Fruit fly (Drosophila melanogaster) whole organism, prepupa: ENCODE measurements around the gene Rab5.
A peak's percentile ranks its signal among the peaks of the same experiment; 100 is the strongest.

Experiments
- Blimp-1 ChIP-seq: fragments of 200-800 bp; sonication (Bioruptor generic); optimal IDR thresholded peaks from 3 replicates; lab custom pipeline; 2017; ENCODE audit warnings: missing biosample characterization, missing genetic modification characterization, mild to moderate bottlenecking, moderate library complexity, missing genetic modification reagents
- CG10631 ChIP-seq: fragments of 200-800 bp; sonication (Bioruptor generic); optimal IDR thresholded peaks from 2 replicates; lab custom pipeline; 2016; ENCODE audit warnings: missing biosample characterization, missing genetic modification characterization
- CG10669 ChIP-seq: fragments of 200-800 bp; sonication (Bioruptor generic); optimal IDR thresholded peaks from 3 replicates; lab custom pipeline; 2018; ENCODE audit warnings: missing biosample characterization, mild to moderate bottlenecking, missing genetic modification characterization, moderate library complexity
- CG11294 ChIP-seq: fragments of 200-800 bp; sonication (Bioruptor generic); IDR thresholded peaks from 2 replicates; pipeline ENCODE4 v1.3.6; 2022; ENCODE audit warnings: missing biosample characterization, missing genetic modification characterization
- CG11762 ChIP-seq: fragments of 200-800 bp; sonication (Bioruptor generic); optimal IDR thresholded peaks from 3 replicates; lab custom pipeline; 2016; ENCODE audit warnings: missing biosample characterization, missing genetic modification characterization; ENCODE audit not compliant: insufficient read depth
- CG11902 ChIP-seq: fragments of 200-800 bp; sonication (Bioruptor generic); optimal IDR thresholded peaks from 3 replicates; lab custom pipeline; 2016; ENCODE audit warnings: missing biosample characterization, missing genetic modification characterization
- CG1621 ChIP-seq: fragments of 200-800 bp; sonication (Bioruptor generic); optimal IDR thresholded peaks from 3 replicates; lab custom pipeline; 2018; ENCODE audit warnings: missing biosample characterization, mild to moderate bottlenecking, missing genetic modification characterization
- CG16779 ChIP-seq: fragments of 200-800 bp; sonication (Bioruptor generic); optimal IDR thresholded peaks from 3 replicates; lab custom pipeline; 2017; ENCODE audit warnings: missing biosample characterization, mild to moderate bottlenecking, missing genetic modification characterization
- CG31627 ChIP-seq: fragments of 200-800 bp; sonication (Bioruptor generic); optimal IDR thresholded peaks from 3 replicates; lab custom pipeline; 2016; ENCODE audit warnings: missing biosample characterization, missing genetic modification characterization
- CG32006 ChIP-seq: fragments of 200-800 bp; sonication (Bioruptor generic); optimal IDR thresholded peaks from 3 replicates; lab custom pipeline; 2017; ENCODE audit warnings: missing biosample characterization, mild to moderate bottlenecking, missing genetic modification characterization
- CG34406 ChIP-seq: fragments of 200-800 bp; sonication (Bioruptor generic); optimal IDR thresholded peaks from 3 replicates; lab custom pipeline; 2016; ENCODE audit warnings: missing biosample characterization, missing genetic modification characterization
- CG4318 ChIP-seq: fragments of 200-800 bp; sonication (Bioruptor generic); optimal IDR thresholded peaks from 3 replicates; lab custom pipeline; 2017; ENCODE audit warnings: missing biosample characterization, mild to moderate bottlenecking, missing genetic modification characterization
- CG6163 ChIP-seq: fragments of 200-800 bp; sonication (Bioruptor generic); IDR thresholded peaks from 3 replicates; pipeline ENCODE4 v1.3.6; 2022; ENCODE audit warnings: missing biosample characterization, missing genetic modification characterization
- CG6276 ChIP-seq: fragments of 200-800 bp; sonication (Bioruptor generic); optimal IDR thresholded peaks from 2 replicates; lab custom pipeline; 2017; ENCODE audit warnings: missing biosample characterization, mild to moderate bottlenecking, missing genetic modification characterization
- CG6808 ChIP-seq: fragments of 200-800 bp; sonication (Bioruptor generic); optimal IDR thresholded peaks from 3 replicates; lab custom pipeline; 2017; ENCODE audit warnings: missing biosample characterization, missing genetic modification characterization, mild to moderate bottlenecking, moderate library complexity, missing genetic modification reagents
- CG6854 ChIP-seq: fragments of 200-800 bp; sonication (Bioruptor generic); optimal IDR thresholded peaks from 2 replicates; lab custom pipeline; 2017; ENCODE audit warnings: missing biosample characterization, mild to moderate bottlenecking, missing genetic modification characterization
- CG8632 ChIP-seq: fragments of 200-800 bp; sonication (Bioruptor generic); optimal IDR thresholded peaks from 3 replicates; lab custom pipeline; 2016; ENCODE audit warnings: missing biosample characterization, missing genetic modification characterization
- CG9139 ChIP-seq: fragments of 200-800 bp; sonication (Bioruptor generic); optimal IDR thresholded peaks from 3 replicates; lab custom pipeline; 2017; ENCODE audit warnings: missing biosample characterization, mild to moderate bottlenecking, missing genetic modification characterization
- Eip75B ChIP-seq: fragments of 200-800 bp; sonication (Bioruptor generic); optimal IDR thresholded peaks from 3 replicates; lab custom pipeline; 2016; ENCODE audit warnings: missing biosample characterization, missing genetic modification characterization
- Eip78C ChIP-seq: fragments of 200-800 bp; sonication (Bioruptor generic); peaks from one replicate; lab custom pipeline; 2016; ENCODE audit warnings: missing biosample characterization, missing genetic modification characterization
- Eip93F ChIP-seq: fragments of 200-800 bp; sonication (Bioruptor generic); optimal IDR thresholded peaks from 2 replicates; lab custom pipeline; 2016; ENCODE audit warnings: missing biosample characterization, mild to moderate bottlenecking, missing genetic modification characterization
- Ets21C ChIP-seq: fragments of 200-800 bp; sonication (Bioruptor generic); optimal IDR thresholded peaks from 3 replicates; lab custom pipeline; 2016; ENCODE audit warnings: missing biosample characterization, missing genetic modification characterization
- Ets96B ChIP-seq: fragments of 200-800 bp; optimal IDR thresholded peaks from 2 replicates; lab custom pipeline; 2019; ENCODE audit warnings: missing biosample characterization, mild to moderate bottlenecking, missing genetic modification characterization, moderate library complexity
- Hr38 ChIP-seq: sonication (Bioruptor generic); optimal IDR thresholded peaks from 2 replicates; lab custom pipeline; 2016; ENCODE audit warnings: missing biosample characterization, missing genetic modification characterization
- Hr39 ChIP-seq: fragments of 200-800 bp; sonication (Bioruptor generic); optimal IDR thresholded peaks from 2 replicates; lab custom pipeline; 2016; ENCODE audit warnings: missing biosample characterization, missing genetic modification characterization
- Lpt ChIP-seq: fragments of 200-800 bp; sonication (Bioruptor generic); optimal IDR thresholded peaks from 3 replicates; lab custom pipeline; 2016; ENCODE audit warnings: missing biosample characterization, missing genetic modification characterization
- Met ChIP-seq: fragments of 200-800 bp; sonication (Bioruptor generic); optimal IDR thresholded peaks from 3 replicates; lab custom pipeline; 2016; ENCODE audit warnings: missing biosample characterization, missing genetic modification characterization
- OdsH ChIP-seq: fragments of 200-800 bp; sonication (Bioruptor generic); optimal IDR thresholded peaks from 3 replicates; lab custom pipeline; 2016; ENCODE audit warnings: missing biosample characterization, missing genetic modification characterization
- Smox ChIP-seq: fragments of 200-800 bp; sonication (Bioruptor generic); optimal IDR thresholded peaks from 3 replicates; lab custom pipeline; 2016; ENCODE audit warnings: missing biosample characterization, missing genetic modification characterization
- Sox102F ChIP-seq: fragments of 200-800 bp; sonication (Bioruptor generic); optimal IDR thresholded peaks from 2 replicates; lab custom pipeline; 2016; ENCODE audit warnings: missing biosample characterization, mild to moderate bottlenecking, missing genetic modification characterization
- Sox14 ChIP-seq: fragments of 200-800 bp; sonication (Bioruptor generic); optimal IDR thresholded peaks from 3 replicates; lab custom pipeline; 2016; ENCODE audit warnings: missing biosample characterization, missing genetic modification characterization
- Sox15 ChIP-seq: fragments of 200-800 bp; sonication (Bioruptor generic); optimal IDR thresholded peaks from 3 replicates; lab custom pipeline; 2016; ENCODE audit warnings: missing biosample characterization, missing genetic modification characterization
- achi ChIP-seq: fragments of 200-800 bp; sonication (Bioruptor generic); optimal IDR thresholded peaks from 3 replicates; lab custom pipeline; 2016; ENCODE audit warnings: missing biosample characterization, missing genetic modification characterization
- acj6 ChIP-seq: fragments of 200-800 bp; sonication (Bioruptor generic); optimal IDR thresholded peaks from 3 replicates; lab custom pipeline; 2016; ENCODE audit warnings: missing biosample characterization, missing genetic modification characterization
- cyc ChIP-seq: fragments of 200-800 bp; sonication (Bioruptor generic); optimal IDR thresholded peaks from 3 replicates; lab custom pipeline; 2016; ENCODE audit warnings: missing biosample characterization, missing genetic modification characterization
- dsx ChIP-seq: fragments of 200-800 bp; optimal IDR thresholded peaks from 3 replicates; lab custom pipeline; 2019; ENCODE audit warnings: missing biosample characterization, mild to moderate bottlenecking, missing genetic modification characterization, moderate library complexity; ENCODE audit not compliant: poor library complexity, severe bottlenecking
- eg ChIP-seq: fragments of 200-800 bp; sonication (Bioruptor generic); IDR thresholded peaks from 3 replicates; pipeline ENCODE4 v1.3.6; 2022; ENCODE audit warnings: missing biosample characterization, missing genetic modification characterization
- fd59A ChIP-seq: fragments of 200-800 bp; sonication (Bioruptor generic); optimal IDR thresholded peaks from 2 replicates; lab custom pipeline; 2017; ENCODE audit warnings: missing biosample characterization, mild to moderate bottlenecking, missing genetic modification characterization, missing genetic modification reagents
- fd85E ChIP-seq: fragments of 200-800 bp; sonication (Bioruptor generic); optimal IDR thresholded peaks from 3 replicates; lab custom pipeline; 2016; ENCODE audit warnings: missing biosample characterization, missing genetic modification characterization
- fkh ChIP-seq: fragments of 200-800 bp; sonication (Bioruptor generic); optimal IDR thresholded peaks from 3 replicates; lab custom pipeline; 2017; ENCODE audit warnings: missing biosample characterization, mild to moderate bottlenecking, missing genetic modification characterization, moderate library complexity
- lz ChIP-seq: fragments of 200-800 bp; sonication (Bioruptor generic); optimal IDR thresholded peaks from 3 replicates; lab custom pipeline; 2016; ENCODE audit warnings: missing biosample characterization, missing genetic modification characterization
- net ChIP-seq: fragments of 200-800 bp; sonication (Bioruptor generic); optimal IDR thresholded peaks from 3 replicates; lab custom pipeline; 2016; ENCODE audit warnings: missing biosample characterization, missing genetic modification characterization
- pdm3 ChIP-seq: fragments of 200-800 bp; sonication (Bioruptor generic); optimal IDR thresholded peaks from 3 replicates; lab custom pipeline; 2016; ENCODE audit warnings: missing biosample characterization, missing genetic modification characterization
- salr ChIP-seq, 2 experiments: fragments of 200-800 bp; sonication (Bioruptor generic); optimal IDR thresholded peaks; 3 replicates each; lab custom pipeline; 2016 to 2018; ENCODE audit warnings: missing biosample characterization in 2 of 2, missing genetic modification characterization in 2 of 2, mild to moderate bottlenecking in 1 of 2
- spab ChIP-seq: fragments of 200-800 bp; sonication (Bioruptor generic); optimal IDR thresholded peaks from 2 replicates; lab custom pipeline; 2017; ENCODE audit warnings: missing biosample characterization, mild to moderate bottlenecking, missing genetic modification characterization, missing genetic modification reagents
- ss ChIP-seq, 2 experiments: fragments of 200-800 bp; sonication (Bioruptor generic); optimal IDR thresholded peaks; 2 replicates in 1 of 2; 3 replicates in 1 of 2; lab custom pipeline; 2017 to 2018; ENCODE audit warnings: mild to moderate bottlenecking in 2 of 2, missing biosample characterization in 2 of 2, missing genetic modification characterization in 2 of 2, moderate library complexity in 1 of 2
- svp ChIP-seq: fragments of 200-800 bp; sonication (Bioruptor generic); peaks from one replicate; lab custom pipeline; 2016; ENCODE audit warnings: missing biosample characterization, missing genetic modification characterization
- vri ChIP-seq: fragments of 200-800 bp; sonication (Bioruptor generic); optimal IDR thresholded peaks from 3 replicates; lab custom pipeline; 2016; ENCODE audit warnings: missing biosample characterization, mild to moderate bottlenecking, missing genetic modification characterization

Rab5 gene

dm6 chr2L:2363626-2364147 lies 1.4 kb downstream of the Rab5 start (continued):
- TF ChIP-seq CG4318 (GFP tag; lab: Kevin White, UChicago): peak; percentile 91
- TF ChIP-seq CG31627 (GFP tag; lab: Kevin White, UChicago): peak; percentile 86
- TF ChIP-seq Eip93F (GFP tag; lab: Kevin White, UChicago): peak; percentile 93
- peak; percentile 69 for TF ChIP-seq fd85E
- peak; percentile 93 for TF ChIP-seq Lpt
- peak; percentile 95 for TF ChIP-seq OdsH (GFP tag; lab: Kevin White, UChicago)
- peak; percentile 96 for TF ChIP-seq CG10669
- TF ChIP-seq net (GFP tag; lab: Kevin White, UChicago): peak; percentile 94
- peak; percentile 86 for TF ChIP-seq Blimp-1 (GFP tag; lab: Kevin White, UChicago)
- peak; percentile 97 for TF ChIP-seq Ets96B (tag; lab: Kevin White, UChicago)
- peak; percentile 90 for TF ChIP-seq CG10631 (GFP tag; lab: Kevin White, UChicago)
- peak; percentile 93 for TF ChIP-seq CG1621 (tag; lab: Kevin White, UChicago)
- peak; percentile 97 for TF ChIP-seq svp (GFP tag; lab: Kevin White, UChicago)
- TF ChIP-seq Sox14 (GFP tag; lab: Kevin White, UChicago): peak; percentile 67
- no peak for TF ChIP-seq Hr38 (GFP tag; lab: Kevin White, UChicago)
- peak; percentile 97 for TF ChIP-seq dsx (GFP tag; lab: Kevin White, UChicago)

dm6 chr2L:2362808-2363394 lies 2.2 kb downstream of the Rab5 start:
- no peak for TF ChIP-seq CG10669
- TF ChIP-seq Smox (GFP tag; lab: Kevin White, UChicago): no peak
- TF ChIP-seq CG11902 (GFP tag; lab: Kevin White, UChicago): no peak
- no peak for TF ChIP-seq acj6 (GFP tag; lab: Kevin White, UChicago)
- no peak for TF ChIP-seq Hr39 (GFP tag; lab: Kevin White, UChicago)
- TF ChIP-seq achi (GFP tag; lab: Kevin White, UChicago): no peak
- no peak for TF ChIP-seq Sox102F (GFP tag; lab: Kevin White, UChicago)
- no peak for TF ChIP-seq CG8632 (GFP tag; lab: Kevin White, UChicago)
- TF ChIP-seq CG32006: no peak
- TF ChIP-seq vri (GFP tag; lab: Kevin White, UChicago): no peak
- peak; percentile 59 for TF ChIP-seq CG6276 (GFP tag; lab: Kevin White, UChicago)
- TF ChIP-seq spab (GFP tag; lab: Kevin White, UChicago): peak; percentile 40
- peak; percentile 30 for TF ChIP-seq CG1621 (tag; lab: Kevin White, UChicago)
- no peak for TF ChIP-seq fd59A (GFP tag; lab: Kevin White, UChicago)
- TF ChIP-seq Met (GFP tag; lab: Kevin White, UChicago): peak; percentile 21
- TF ChIP-seq eg (GFP tag; lab: Robert Waterston, UW): no peak
- peak; percentile 74 to 82 for TF ChIP-seq ss (GFP tag; optimal IDR thresholded peaks at IDR 0.05; lab: Kevin White, UChicago)
- TF ChIP-seq Sox15 (GFP tag; lab: Kevin White, UChicago): no peak
- TF ChIP-seq CG9139 (GFP tag; lab: Kevin White, UChicago): peak; percentile 70
- peak; percentile 62 for TF ChIP-seq CG6808 (GFP tag; lab: Kevin White, UChicago)
- no peak for TF ChIP-seq svp (GFP tag; lab: Kevin White, UChicago)
- TF ChIP-seq dsx (GFP tag; lab: Kevin White, UChicago): peak; percentile 45
- peak; percentile 51 for TF ChIP-seq fkh (GFP tag; lab: Kevin White, UChicago)
- TF ChIP-seq CG11294 (GFP tag; lab: Robert Waterston, UW): no peak
- peak; percentile 53 for TF ChIP-seq CG6854 (GFP tag; lab: Kevin White, UChicago)
- no peak for TF ChIP-seq cyc
- no peak for TF ChIP-seq Ets21C
- no peak for TF ChIP-seq Hr38 (GFP tag; lab: Kevin White, UChicago)
- TF ChIP-seq net (GFP tag; lab: Kevin White, UChicago): no peak
- no peak for TF ChIP-seq pdm3
- TF ChIP-seq Sox14 (GFP tag; lab: Kevin White, UChicago): peak; percentile 10
- TF ChIP-seq CG34406 (GFP tag; lab: Kevin White, UChicago): no peak
- no peak for TF ChIP-seq CG6163 (GFP tag; lab: Robert Waterston, UW)
- TF ChIP-seq CG16779 (tag; lab: Kevin White, UChicago): peak; percentile 43
- no peak for TF ChIP-seq Eip75B (GFP tag; lab: Kevin White, UChicago)
- TF ChIP-seq Blimp-1 (GFP tag; lab: Kevin White, UChicago): peak; percentile 89
- TF ChIP-seq salr (GFP tag; optimal IDR thresholded peaks at IDR 0.05; lab: Kevin White, UChicago): no peak
- no peak for TF ChIP-seq lz (GFP tag; lab: Kevin White, UChicago)
- no peak for TF ChIP-seq CG11762 (GFP tag; lab: Kevin White, UChicago)
- no peak for TF ChIP-seq Eip78C (GFP tag; lab: Kevin White, UChicago)
